Fruit fly (Drosophila melanogaster) whole organism, embryonic: Measurements from ENCODE around the gene CG10984.
A peak's percentile ranks its signal among the peaks of the same experiment; 100 is the strongest.

ENCODE experiments used
- Abd-B ChIP-seq: fragments of 200-800 bp; sonication (Bioruptor generic); optimal IDR thresholded peaks from 2 replicates; lab custom pipeline; 2018; ENCODE audit warnings: missing biosample characterization, mild to moderate bottlenecking, missing genetic modification characterization, moderate library complexity
- BEAF-32 ChIP-seq: fragments of 200-800 bp; sonication (Bioruptor generic); optimal IDR thresholded peaks from 3 replicates; lab custom pipeline; 2017; ENCODE audit warnings: missing biosample characterization, missing genetic modification characterization, mild to moderate bottlenecking, moderate library complexity, missing genetic modification reagents
- BtbVII ChIP-seq: fragments of 200-800 bp; sonication (Bioruptor generic); optimal IDR thresholded peaks from 3 replicates; lab custom pipeline; 2017; ENCODE audit warnings: missing biosample characterization, mild to moderate bottlenecking, missing genetic modification characterization
- Bteb2 ChIP-seq: fragments of 200-800 bp; sonication (Bioruptor generic); optimal IDR thresholded peaks from 2 replicates; lab custom pipeline; 2016; ENCODE audit warnings: missing biosample characterization, missing genetic modification characterization
- CG10209 ChIP-seq: fragments of 200-800 bp; sonication (Bioruptor generic); optimal IDR thresholded peaks from 3 replicates; lab custom pipeline; 2017; ENCODE audit warnings: missing biosample characterization, mild to moderate bottlenecking, missing genetic modification characterization, missing genetic modification reagents
- CG10321 ChIP-seq: fragments of 200-800 bp; sonication (Bioruptor generic); IDR thresholded peaks from 2 replicates; pipeline ENCODE4 v1.3.6; 2022; ENCODE audit warnings: missing biosample characterization, missing genetic modification characterization
- CG10431 ChIP-seq: fragments of 200-800 bp; sonication (Bioruptor generic); optimal IDR thresholded peaks from 3 replicates; lab custom pipeline; 2018; ENCODE audit warnings: missing biosample characterization, mild to moderate bottlenecking, missing genetic modification characterization
- CG10959 ChIP-seq: fragments of 200-800 bp; sonication (Bioruptor generic); IDR thresholded peaks from 2 replicates; pipeline ENCODE4 v1.3.6; 2022; ENCODE audit warnings: missing biosample characterization, missing genetic modification characterization
- CG11504 ChIP-seq: fragments of 200-800 bp; sonication (Bioruptor generic); optimal IDR thresholded peaks from 3 replicates; lab custom pipeline; 2019; ENCODE audit warnings: missing biosample characterization, mild to moderate bottlenecking, missing genetic modification characterization, moderate library complexity
- CG11723 ChIP-seq: fragments of 200-800 bp; sonication (Bioruptor generic); optimal IDR thresholded peaks from 2 replicates; lab custom pipeline; 2017; ENCODE audit warnings: missing biosample characterization, mild to moderate bottlenecking, missing genetic modification characterization
- CG1233 ChIP-seq: fragments of 200-800 bp; sonication (Bioruptor generic); optimal IDR thresholded peaks from 4 replicates; lab custom pipeline; 2018; ENCODE audit warnings: missing biosample characterization, mild to moderate bottlenecking, missing genetic modification characterization
- CG13296 ChIP-seq: fragments of 200-800 bp; sonication (Bioruptor generic); optimal IDR thresholded peaks from 3 replicates; lab custom pipeline; 2018; ENCODE audit warnings: missing biosample characterization, mild to moderate bottlenecking, missing genetic modification characterization
- CG15479 ChIP-seq: fragments of 200-800 bp; sonication (Bioruptor generic); optimal IDR thresholded peaks from 3 replicates; lab custom pipeline; 2019; ENCODE audit warnings: missing biosample characterization, mild to moderate bottlenecking, missing genetic modification characterization, moderate library complexity
- CG16779 ChIP-seq: fragments of 200-800 bp; sonication (Bioruptor generic); IDR thresholded peaks from 2 replicates; pipeline ENCODE4 v1.3.6; 2022; ENCODE audit warnings: missing biosample characterization, missing genetic modification characterization
- CG16815 ChIP-seq: fragments of 200-800 bp; sonication (Bioruptor generic); optimal IDR thresholded peaks from 3 replicates; lab custom pipeline; 2017; ENCODE audit warnings: missing biosample characterization, mild to moderate bottlenecking, missing genetic modification characterization
- CG17385 ChIP-seq: fragments of 200-800 bp; sonication (Bioruptor generic); optimal IDR thresholded peaks from 3 replicates; lab custom pipeline; 2018; ENCODE audit warnings: missing biosample characterization, mild to moderate bottlenecking, missing genetic modification characterization
- CG1792 ChIP-seq: fragments of 200-800 bp; sonication (Bioruptor generic); optimal IDR thresholded peaks from 2 replicates; lab custom pipeline; 2016; ENCODE audit warnings: missing biosample characterization, missing genetic modification characterization
- CG18764 ChIP-seq: fragments of 200-800 bp; sonication (Bioruptor generic); optimal IDR thresholded peaks from 3 replicates; lab custom pipeline; 2016; ENCODE audit warnings: missing biosample characterization, missing genetic modification characterization
- CG32767 ChIP-seq: fragments of 200-800 bp; sonication (Bioruptor generic); IDR thresholded peaks from 2 replicates; pipeline ENCODE4 v1.3.6; 2022; ENCODE audit warnings: missing biosample characterization, missing genetic modification characterization
- CG3995 ChIP-seq: fragments of 200-800 bp; sonication (Bioruptor generic); optimal IDR thresholded peaks from 3 replicates; lab custom pipeline; 2016; ENCODE audit warnings: missing biosample characterization, missing genetic modification characterization
- CG4730 ChIP-seq: fragments of 200-800 bp; sonication (Bioruptor generic); IDR thresholded peaks from 2 replicates; pipeline ENCODE4 v1.3.6; 2022; ENCODE audit warnings: missing biosample characterization, missing genetic modification characterization
- CG7987 ChIP-seq: fragments of 200-800 bp; sonication (Bioruptor generic); optimal IDR thresholded peaks from 2 replicates; lab custom pipeline; 2018; ENCODE audit warnings: missing biosample characterization, mild to moderate bottlenecking, missing genetic modification characterization, moderate library complexity
- ERR ChIP-seq: fragments of 200-800 bp; sonication (Bioruptor generic); optimal IDR thresholded peaks from 2 replicates; lab custom pipeline; 2016; ENCODE audit warnings: missing biosample characterization, missing genetic modification characterization
- Hr78 ChIP-seq, 2 experiments: fragments of 200-800 bp in 1 of 2; fragments of >200 bp in 1 of 2; sonication (Bioruptor generic) in 1 of 2; optimal IDR thresholded peaks; 2 replicates each; lab custom pipeline; 2017 to 2019; ENCODE audit warnings: missing biosample characterization in 2 of 2, missing genetic modification characterization in 2 of 2, mild to moderate bottlenecking in 1 of 2, moderate library complexity in 1 of 2
- Lim3 ChIP-seq: fragments of 200-800 bp; sonication (Bioruptor generic); IDR thresholded peaks from 2 replicates; pipeline ENCODE4 v1.3.6; 2022; ENCODE audit warnings: missing biosample characterization, missing genetic modification characterization
- MTF-1 ChIP-seq: fragments of 200-800 bp; sonication (Bioruptor generic); optimal IDR thresholded peaks from 2 replicates; lab custom pipeline; 2018; ENCODE audit warnings: missing biosample characterization, mild to moderate bottlenecking, missing genetic modification characterization, borderline replicate concordance
- Mad ChIP-seq: fragments of 200-800 bp; sonication (Bioruptor generic); optimal IDR thresholded peaks from 2 replicates; lab custom pipeline; 2016; ENCODE audit warnings: missing biosample characterization, missing genetic modification characterization
- ap ChIP-seq: fragments of 200-800 bp; sonication (Bioruptor generic); IDR thresholded peaks from 2 replicates; pipeline ENCODE4 v1.3.6; 2022; ENCODE audit warnings: missing biosample characterization, missing genetic modification characterization
- bab2 ChIP-seq: fragments of 200-800 bp; sonication (Bioruptor generic); optimal IDR thresholded peaks from 2 replicates; lab custom pipeline; 2016; ENCODE audit warnings: missing biosample characterization, missing genetic modification characterization
- bigmax ChIP-seq: fragments of 200-800 bp; sonication (Bioruptor generic); optimal IDR thresholded peaks from 2 replicates; lab custom pipeline; 2018; ENCODE audit warnings: missing biosample characterization, mild to moderate bottlenecking, missing genetic modification characterization
- cato ChIP-seq: fragments of 200-800 bp; sonication (Bioruptor generic); optimal IDR thresholded peaks from 2 replicates; lab custom pipeline; 2016; ENCODE audit warnings: missing biosample characterization, missing genetic modification characterization, borderline replicate concordance
- caup ChIP-seq: fragments of 200-800 bp; sonication (Bioruptor generic); optimal IDR thresholded peaks from 3 replicates; lab custom pipeline; 2017; ENCODE audit warnings: missing biosample characterization, mild to moderate bottlenecking, missing genetic modification characterization, moderate library complexity; ENCODE audit not compliant: severe bottlenecking
- dati ChIP-seq: fragments of 200-800 bp; sonication (Bioruptor generic); IDR thresholded peaks from 2 replicates; pipeline ENCODE4 v1.3.6; 2022; ENCODE audit warnings: missing biosample characterization, missing genetic modification characterization
- dimm ChIP-seq: fragments of 200-800 bp; sonication (Bioruptor generic); IDR thresholded peaks from 2 replicates; pipeline ENCODE4 v1.3.6; 2022; ENCODE audit warnings: missing biosample characterization, missing genetic modification characterization
- eyg ChIP-seq: fragments of 200-800 bp; sonication (Bioruptor generic); optimal IDR thresholded peaks from 3 replicates; lab custom pipeline; 2016; ENCODE audit warnings: missing biosample characterization, missing genetic modification characterization
- lab ChIP-seq: fragments of 200-800 bp; sonication (Bioruptor generic); optimal IDR thresholded peaks from 3 replicates; lab custom pipeline; 2017; ENCODE audit warnings: missing biosample characterization, missing genetic modification characterization, mild to moderate bottlenecking, moderate library complexity, missing genetic modification reagents
- luna ChIP-seq: fragments of 200-800 bp; sonication (Bioruptor generic); optimal IDR thresholded peaks from 2 replicates; lab custom pipeline; 2016; ENCODE audit warnings: missing biosample characterization, missing genetic modification characterization
- nerfin-1 ChIP-seq: fragments of 200-800 bp; sonication (Bioruptor generic); optimal IDR thresholded peaks from 3 replicates; lab custom pipeline; 2019; ENCODE audit warnings: missing biosample characterization, mild to moderate bottlenecking, missing genetic modification characterization, moderate library complexity
- sc ChIP-seq, 3 experiments: fragments of >200 bp in 2 of 3; fragments of 200-800 bp in 1 of 3; sonication (Bioruptor generic) in 1 of 3; optimal IDR thresholded peaks; 2 replicates in 2 of 3; 3 replicates in 1 of 3; lab custom pipeline; 2017; ENCODE audit warnings: mild to moderate bottlenecking in 1 of 3, missing biosample characterization in 1 of 3, missing genetic modification characterization in 1 of 3, missing genetic modification reagents in 1 of 3
- sqz ChIP-seq: fragments of 200-800 bp; sonication (Bioruptor generic); optimal IDR thresholded peaks from 3 replicates; lab custom pipeline; 2018; ENCODE audit warnings: missing biosample characterization, mild to moderate bottlenecking, missing genetic modification characterization
- stc ChIP-seq: fragments of 200-800 bp; sonication (Bioruptor generic); IDR thresholded peaks from 2 replicates; pipeline ENCODE4 v1.3.6; 2022; ENCODE audit warnings: missing biosample characterization, missing genetic modification characterization
- ttk ChIP-seq: fragments of 200-800 bp; sonication (Bioruptor generic); IDR thresholded peaks from 2 replicates; pipeline ENCODE4 v2.1.2; 2022; ENCODE audit warnings: missing biosample characterization, missing genetic modification characterization
- unc-4 ChIP-seq: fragments of 200-800 bp; sonication (Bioruptor generic); IDR thresholded peaks from 2 replicates; pipeline ENCODE4 v1.3.6; 2022; ENCODE audit warnings: missing biosample characterization, missing genetic modification characterization; ENCODE audit not compliant: partially characterized antibody
- vfl ChIP-seq: fragments of 200-800 bp; sonication (Bioruptor generic); optimal IDR thresholded peaks from 2 replicates; lab custom pipeline; 2016; ENCODE audit warnings: missing biosample characterization, missing genetic modification characterization
- wek ChIP-seq: fragments of 200-800 bp; sonication (Bioruptor generic); optimal IDR thresholded peaks from 3 replicates; lab custom pipeline; 2018; ENCODE audit warnings: missing biosample characterization, mild to moderate bottlenecking, missing genetic modification characterization, moderate library complexity
- zen ChIP-seq: fragments of 200-800 bp; sonication (Bioruptor generic); optimal IDR thresholded peaks from 3 replicates; lab custom pipeline; 2018; ENCODE audit warnings: missing biosample characterization, mild to moderate bottlenecking, missing genetic modification characterization, moderate library complexity
- zfh2 ChIP-seq: fragments of 200-800 bp; sonication (Bioruptor generic); optimal IDR thresholded peaks from 2 replicates; lab custom pipeline; 2016; ENCODE audit warnings: missing biosample characterization, missing genetic modification characterization

The CG10984 gene

DNA sequence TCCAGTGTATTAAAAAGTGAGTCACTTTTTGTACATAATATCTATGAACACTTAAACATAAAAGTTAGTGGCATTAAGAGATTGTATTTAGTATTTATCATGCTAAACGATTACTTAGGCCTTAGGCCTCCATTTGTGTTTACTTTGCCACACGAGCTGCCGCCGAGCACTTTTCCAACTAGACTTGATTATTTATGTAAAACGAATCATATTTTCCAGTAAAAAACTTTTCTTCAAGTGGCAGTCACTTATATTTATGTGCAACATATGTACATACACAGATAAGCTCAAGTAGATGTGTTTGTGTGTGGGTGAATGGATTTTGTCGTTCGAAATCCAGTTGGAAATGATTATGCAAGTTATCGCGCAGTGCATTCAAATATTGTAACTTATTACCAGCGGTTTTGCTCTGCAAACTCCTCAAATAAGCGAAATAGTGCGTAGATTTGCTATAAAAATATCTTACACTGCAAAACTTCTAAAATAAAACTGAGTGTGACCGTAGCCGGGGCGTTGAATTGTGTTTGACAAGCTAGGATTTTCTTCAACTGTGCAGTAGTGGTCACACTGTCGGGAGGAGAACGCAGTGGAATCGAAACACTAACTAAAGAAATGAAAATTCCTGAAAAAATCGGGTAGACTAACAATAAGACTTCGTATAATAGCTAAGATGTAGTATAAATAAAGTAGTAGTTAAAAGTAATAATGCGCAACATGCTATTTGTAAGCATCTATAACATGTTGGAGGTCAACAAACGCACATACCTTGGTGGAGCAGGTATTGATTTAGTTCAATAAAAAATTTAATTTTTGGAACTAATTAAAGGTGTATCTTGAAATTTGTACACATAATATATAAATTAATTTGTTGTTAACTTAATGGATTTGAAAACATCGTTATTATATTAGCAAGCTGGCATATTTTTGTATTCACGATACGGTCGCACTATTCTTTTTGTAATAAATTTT is at the start of gene CG10984, which contains the start of gene Klc (continued):
- TF ChIP-seq bab2 (GFP tag; lab: Kevin White, UChicago), result peak; percentile 68
- TF ChIP-seq luna (GFP tag; lab: Kevin White, UChicago), result peak; percentile 40
- peak; percentile 62 for TF ChIP-seq CG1233 (GFP tag; lab: Kevin White, UChicago)
- TF ChIP-seq bigmax (GFP tag; lab: Kevin White, UChicago), result no peak
- peak; percentile 58 for TF ChIP-seq eyg (GFP tag; lab: Kevin White, UChicago)
- no peak for TF ChIP-seq Hr78 (GFP tag; optimal IDR thresholded peaks at IDR 0.05; lab: Kevin White, UChicago)
- no peak for TF ChIP-seq CG10431 (GFP tag; lab: Kevin White, UChicago)
- TF ChIP-seq CG10959, result no peak
- TF ChIP-seq CG4730 (GFP tag; lab: Robert Waterston, UW), result no peak; the same call in 1 of the 2 replicates
- peak; percentile 50 for TF ChIP-seq BtbVII
- TF ChIP-seq CG18764 (GFP tag; lab: Kevin White, UChicago), result peak; percentile 4
- no peak; the same call in 1 of the 2 replicates for TF ChIP-seq ttk
- TF ChIP-seq sc (optimal IDR thresholded peaks at IDR 0.05; lab: Kevin White, UChicago), result no peak
- TF ChIP-seq sc (GFP tag; optimal IDR thresholded peaks at IDR 0.05; lab: Kevin White, UChicago), result no peak
- peak; percentile 65 for TF ChIP-seq CG17385 (GFP tag; lab: Kevin White, UChicago)
- no peak for TF ChIP-seq zen
- TF ChIP-seq nerfin-1 (tag; lab: Kevin White, UChicago), result no peak
- TF ChIP-seq ERR (GFP tag; lab: Kevin White, UChicago), result no peak
- TF ChIP-seq dati (GFP tag; lab: Robert Waterston, UW), result peak; percentile 62; the same call in 1 of the 2 replicates
- peak; percentile 57 for TF ChIP-seq caup
- no peak for TF ChIP-seq Lim3 (GFP tag; lab: Robert Waterston, UW)
- peak; percentile 38 for TF ChIP-seq CG13296 (GFP tag; lab: Kevin White, UChicago)
- peak; percentile 11 for TF ChIP-seq cato (GFP tag; lab: Kevin White, UChicago)
- TF ChIP-seq sqz (GFP tag; lab: Kevin White, UChicago), result no peak
- peak; percentile 27 for TF ChIP-seq CG10209 (GFP tag; lab: Kevin White, UChicago)
- TF ChIP-seq ap (GFP tag; lab: Robert Waterston, UW), result no peak; the same call in 1 of the 2 replicates
- TF ChIP-seq lab (GFP tag; lab: Kevin White, UChicago), result no peak
- TF ChIP-seq Abd-B (GFP tag; lab: Kevin White, UChicago), result no peak
- no peak for TF ChIP-seq CG32767 (GFP tag; lab: Robert Waterston, UW)
- peak; percentile 58 for TF ChIP-seq BEAF-32
- TF ChIP-seq wek (GFP tag; lab: Kevin White, UChicago), result no peak
- peak; percentile 35 for TF ChIP-seq vfl (GFP tag; lab: Kevin White, UChicago)
- TF ChIP-seq Mad (GFP tag; lab: Kevin White, UChicago), result no peak
- no peak for TF ChIP-seq CG15479 (GFP tag; lab: Kevin White, UChicago)
- TF ChIP-seq dimm (GFP tag; lab: Robert Waterston, UW), result no peak
- TF ChIP-seq CG11504, result no peak
- TF ChIP-seq CG10321 (GFP tag; lab: Robert Waterston, UW), result no peak
- no peak for TF ChIP-seq CG11723
- TF ChIP-seq MTF-1 (GFP tag; lab: Kevin White, UChicago), result no peak
- TF ChIP-seq CG16779, result peak; percentile 69; the same call in 1 of the 2 replicates
- TF ChIP-seq unc-4 (GFP tag; lab: Robert Waterston, UW), result 0 out of 2 replicates have a peak, but pooled peaks have one; percentile 10
- peak; percentile 18 for TF ChIP-seq CG16815 (GFP tag; lab: Kevin White, UChicago)
- TF ChIP-seq zfh2, result peak; percentile 64
- no peak for TF ChIP-seq CG7987 (GFP tag; lab: Kevin White, UChicago)
- no peak for TF ChIP-seq CG3995 (GFP tag; lab: Kevin White, UChicago)
- TF ChIP-seq CG1792 (GFP tag; lab: Kevin White, UChicago), result peak; percentile 46
- TF ChIP-seq stc, result peak; percentile 80; the same call in 1 of the 2 replicates
- peak; percentile 54 for TF ChIP-seq Bteb2 (GFP tag; lab: Kevin White, UChicago)
